Worm (Caenorhabditis elegans) whole organism, L2 larva: ENCODE data around the gene F19B10.3.

Experiments used
- C34F6.9 ChIP-seq: fragments of 150-350 bp; optimal IDR thresholded peaks from 2 replicates; lab custom pipeline; 2014; ENCODE audit warnings: missing biosample characterization, missing genetic modification characterization
- F13H6.1 ChIP-seq: sonication (generic microtip); optimal IDR thresholded peaks from 2 replicates; lab custom pipeline; 2016; ENCODE audit warnings: missing genetic modification characterization, missing compliant biosample characterization
- R02D3.7 ChIP-seq: fragments of 150-350 bp; optimal IDR thresholded peaks from 2 replicates; lab custom pipeline; 2014; ENCODE audit warnings: missing biosample characterization, missing genetic modification characterization
- Y55F3AM.14 ChIP-seq: fragments of 200-800 bp; sonication (Bioruptor generic); optimal IDR thresholded peaks from 2 replicates; lab custom pipeline; 2018; ENCODE audit warnings: mild to moderate bottlenecking, missing genetic modification characterization, missing compliant biosample characterization
- ZK546.5 ChIP-seq: sonication (generic microtip); optimal IDR thresholded peaks from 2 replicates; lab custom pipeline; 2017; ENCODE audit warnings: missing biosample characterization, missing genetic modification characterization
- alr-1 ChIP-seq: fragments of 150-350 bp; optimal IDR thresholded peaks from 2 replicates; lab custom pipeline; 2014; ENCODE audit warnings: missing biosample characterization, missing genetic modification characterization
- aly-2 ChIP-seq: fragments of 150-350 bp; optimal IDR thresholded peaks from 2 replicates; lab custom pipeline; 2014; ENCODE audit warnings: missing biosample characterization, missing genetic modification characterization
- blmp-1 ChIP-seq: sonication (generic microtip); optimal IDR thresholded peaks from 2 replicates; lab custom pipeline; 2017; ENCODE audit warnings: missing genetic modification characterization, mild to moderate bottlenecking, missing compliant biosample characterization, antibody characterized with exemption, moderate library complexity; ENCODE audit not compliant: insufficient read depth
- egl-27 ChIP-seq: sonication (generic microtip); optimal IDR thresholded peaks from 3 replicates; lab custom pipeline; 2017; ENCODE audit warnings: missing biosample characterization, missing genetic modification reagents, missing genetic modification characterization
- elt-3 ChIP-seq: sonication (generic microtip); optimal IDR thresholded peaks from 2 replicates; lab custom pipeline; 2017; ENCODE audit warnings: missing biosample characterization, missing genetic modification characterization
- lin-11 ChIP-seq: fragments of 150-350 bp; sonication (generic microtip); optimal IDR thresholded peaks from 2 replicates; lab custom pipeline; 2014; ENCODE audit warnings: missing biosample characterization, missing genetic modification characterization, inconsistent platforms, mixed read lengths
- lin-13 ChIP-seq: fragments of 150-350 bp; optimal IDR thresholded peaks from 2 replicates; lab custom pipeline; 2014; ENCODE audit warnings: missing biosample characterization, missing genetic modification reagents, missing genetic modification characterization
- lsy-2 ChIP-seq, 2 experiments: fragments of 150-350 bp in 1 of 2; sonication (generic microtip) in 1 of 2; optimal IDR thresholded peaks; 2 replicates each; lab custom pipeline; 2014 to 2017; ENCODE audit warnings: missing biosample characterization in 2 of 2, missing genetic modification characterization in 2 of 2
- mab-5 ChIP-seq: fragments of 150-350 bp; optimal IDR thresholded peaks from 2 replicates; lab custom pipeline; 2014; ENCODE audit warnings: missing biosample characterization, missing genetic modification characterization
- mbf-1 ChIP-seq: sonication (generic microtip); optimal IDR thresholded peaks from 2 replicates; lab custom pipeline; 2017; ENCODE audit warnings: missing biosample characterization, missing genetic modification characterization
- nhr-10 ChIP-seq: sonication (generic microtip); optimal IDR thresholded peaks from 2 replicates; lab custom pipeline; 2017; ENCODE audit warnings: missing biosample characterization, missing genetic modification characterization
- nhr-11 ChIP-seq: fragments of 150-350 bp; optimal IDR thresholded peaks from 2 replicates; lab custom pipeline; 2014; ENCODE audit warnings: missing biosample characterization, missing genetic modification characterization
- nhr-12 ChIP-seq: fragments of 150-350 bp; optimal IDR thresholded peaks from 2 replicates; lab custom pipeline; 2014; ENCODE audit warnings: missing biosample characterization, missing genetic modification characterization
- nhr-129 ChIP-seq: fragments of 150-350 bp; optimal IDR thresholded peaks from 2 replicates; lab custom pipeline; 2014; ENCODE audit warnings: missing biosample characterization, missing genetic modification characterization
- nhr-23 ChIP-seq: fragments of 150-350 bp; optimal IDR thresholded peaks from 2 replicates; lab custom pipeline; 2014; ENCODE audit warnings: missing biosample characterization, missing genetic modification reagents, missing genetic modification characterization
- nhr-237 ChIP-seq: fragments of 150-350 bp; optimal IDR thresholded peaks from 2 replicates; lab custom pipeline; 2014; ENCODE audit warnings: missing biosample characterization, missing genetic modification characterization
- nhr-25 ChIP-seq: fragments of 150-350 bp; sonication (generic microtip); optimal IDR thresholded peaks from 3 replicates; lab custom pipeline; 2014; ENCODE audit warnings: missing biosample characterization, missing genetic modification characterization
- nhr-6 ChIP-seq: fragments of 150-350 bp; optimal IDR thresholded peaks from 2 replicates; lab custom pipeline; 2014; ENCODE audit warnings: missing biosample characterization, missing genetic modification characterization
- skn-1 ChIP-seq: sonication (generic microtip); optimal IDR thresholded peaks from 2 replicates; lab custom pipeline; 2017; ENCODE audit warnings: missing biosample characterization, missing genetic modification characterization
- sma-3 ChIP-seq: sonication (generic microtip); optimal IDR thresholded peaks from 2 replicates; lab custom pipeline; 2016; ENCODE audit warnings: missing genetic modification reagents, missing genetic modification characterization, missing compliant biosample characterization
- sma-9 ChIP-seq, 2 experiments: fragments of 150-350 bp in 1 of 2; sonication (generic microtip) in 1 of 2; optimal IDR thresholded peaks; 2 replicates each; lab custom pipeline; 2014 to 2016; ENCODE audit warnings: missing genetic modification characterization in 2 of 2, mild to moderate bottlenecking in 1 of 2, missing biosample characterization in 1 of 2, missing compliant biosample characterization in 1 of 2, missing genetic modification reagents in 1 of 2, moderate library complexity in 1 of 2
- snpc-4 ChIP-seq: fragments of 150-350 bp; optimal IDR thresholded peaks from 2 replicates; lab custom pipeline; 2014; ENCODE audit warnings: missing biosample characterization, missing genetic modification characterization
- unc-39 ChIP-seq: fragments of 150-350 bp; optimal IDR thresholded peaks from 2 replicates; lab custom pipeline; 2014; ENCODE audit warnings: missing biosample characterization, missing genetic modification characterization
- unc-55 ChIP-seq: fragments of 150-350 bp; sonication (generic microtip); optimal IDR thresholded peaks from 3 replicates; lab custom pipeline; 2014; ENCODE audit warnings: missing biosample characterization, missing genetic modification reagents, missing genetic modification characterization
- unc-62 ChIP-seq: fragments of 150-350 bp; optimal IDR thresholded peaks from 2 replicates; lab custom pipeline; 2014; ENCODE audit warnings: missing biosample characterization, missing genetic modification reagents, missing genetic modification characterization
- zag-1 ChIP-seq: fragments of 150-350 bp; optimal IDR thresholded peaks from 2 replicates; lab custom pipeline; 2014; ENCODE audit warnings: missing biosample characterization, missing genetic modification characterization
- ztf-1 ChIP-seq: fragments of 200-800 bp; sonication (Bioruptor generic); conservative IDR thresholded peaks from 2 replicates; pipeline ENCODE4 v1.3.6; 2022; ENCODE audit warnings: missing genetic modification characterization, missing compliant biosample characterization
- ztf-11 ChIP-seq: sonication (generic microtip); optimal IDR thresholded peaks from 2 replicates; lab custom pipeline; 2017; ENCODE audit warnings: missing biosample characterization, missing genetic modification characterization

Gene F19B10.3

DNA sequence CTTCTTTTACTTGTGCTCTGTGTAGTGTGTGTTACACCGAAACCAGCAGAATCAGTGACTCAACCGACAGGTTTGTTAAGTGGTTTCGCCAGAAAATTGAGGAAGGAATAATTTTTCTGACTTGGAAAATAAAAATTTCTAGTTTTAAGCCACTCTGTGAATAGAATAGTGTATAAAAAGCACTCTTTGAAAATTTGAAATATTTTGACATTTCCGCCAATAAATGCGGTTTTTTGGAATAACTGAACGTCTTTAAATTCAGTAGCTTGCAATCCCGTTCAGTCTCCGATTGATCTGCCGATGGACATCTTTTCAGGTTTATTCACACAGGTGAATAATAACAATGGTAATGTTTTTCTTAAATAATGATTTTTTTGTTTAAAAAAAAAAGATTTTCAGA lies at the start of gene F19B10.3:
F19B10.3 (plus strand) TSS at position 301 of the 400 bp plus-strand sequence.
- TF ChIP-seq nhr-6 (tag; lab: Kevin White, UChicago) (no peak), alr-1 (tag; lab: Kevin White, UChicago) (no peak), nhr-11 (no peak), nhr-129 (tag; lab: Kevin White, UChicago) (no peak), sma-3 (no peak), C34F6.9 (no peak), mbf-1 (tag; lab: Kevin White, UChicago) (no peak), egl-27 (tag; lab: Kevin White, UChicago) (no peak), mab-5 (tag; lab: Kevin White, UChicago) (no peak), elt-3 (no peak), F13H6.1 (tag; lab: Kevin White, UChicago) (no peak), ZK546.5 (tag; lab: Kevin White, UChicago) (no peak), nhr-237 (tag; lab: Kevin White, UChicago) (no peak), nhr-10 (tag; lab: Kevin White, UChicago) (no peak), unc-62 (GFP tag; lab: Kevin White, UChicago) (no peak), skn-1 (tag; lab: Kevin White, UChicago) (no peak), sma-9 (GFP tag; optimal IDR thresholded peaks at IDR 0.05; lab: Kevin White, UChicago) (no peak), sma-9 (tag; optimal IDR thresholded peaks at IDR 0.05; lab: Kevin White, UChicago) (no peak)

DNA sequence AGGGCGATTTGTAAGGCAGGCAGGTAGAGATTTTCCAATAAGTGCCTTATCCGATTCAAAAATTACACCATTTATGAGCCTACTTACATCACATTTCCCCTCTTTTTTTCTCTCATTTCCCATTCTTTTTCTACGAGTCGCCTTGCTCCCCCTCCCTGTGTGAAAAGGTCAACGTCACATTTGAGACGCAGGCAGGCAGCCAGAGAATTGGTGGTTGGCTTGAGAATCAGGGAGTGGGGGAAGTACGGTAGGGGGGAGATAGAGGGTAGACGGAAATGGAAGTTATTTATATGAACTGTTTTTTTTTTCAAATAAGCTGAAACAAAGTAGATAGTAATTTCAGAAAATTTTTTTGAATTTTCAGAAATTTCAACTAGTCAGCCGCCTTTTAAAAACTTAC lies 48.0 kb upstream of the F19B10.3 start:
- no peak for TF ChIP-seq elt-3
- no peak for TF ChIP-seq Y55F3AM.14 (GFP tag; lab: Kevin White, UChicago)
- no peak for TF ChIP-seq ztf-11 (tag; lab: Kevin White, UChicago)
- TF ChIP-seq, all 48 proteins: peak for 0

- no peak for TF ChIP-seq sma-9 (GFP tag; optimal IDR thresholded peaks at IDR 0.05; lab: Kevin White, UChicago)
- no peak for TF ChIP-seq sma-9 (tag; optimal IDR thresholded peaks at IDR 0.05; lab: Kevin White, UChicago)
- TF ChIP-seq lsy-2 (tag; optimal IDR thresholded peaks at IDR 0.05; lab: Kevin White, UChicago) = no peak
- TF ChIP-seq snpc-4 (tag; lab: Kevin White, UChicago) = no peak
- no peak for TF ChIP-seq nhr-25
- no peak for TF ChIP-seq blmp-1
- TF ChIP-seq nhr-10 (tag; lab: Kevin White, UChicago) = no peak
Measured at ce11 chrII:3617512-3617911, 47.1 kb upstream of the F19B10.3 start, which contains the start of gene F40E12.1. TSS of gene F40E12.1 (plus strand) at chrII:3617812.

DNA sequence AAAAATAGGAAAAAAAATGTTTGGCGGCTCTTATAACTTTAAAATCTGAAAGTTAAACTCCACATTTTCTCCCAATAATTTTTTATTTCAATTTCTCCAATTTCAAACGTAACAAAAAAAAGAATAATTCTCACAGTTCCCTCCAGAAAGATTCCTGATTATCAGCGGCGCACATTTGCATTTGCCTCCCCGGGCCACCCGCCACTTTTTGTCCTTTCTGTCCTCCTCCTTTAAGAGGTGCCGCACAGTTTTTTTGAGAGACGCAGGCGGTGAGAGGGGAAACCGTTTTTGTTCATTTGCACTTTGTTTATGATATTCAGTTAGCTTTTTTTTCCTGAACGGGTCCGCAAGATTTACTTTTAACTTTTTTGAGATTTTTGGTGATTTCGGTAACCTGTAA lies 43.7 kb upstream of the F19B10.3 start:
- no peak for TF ChIP-seq lin-13
- TF ChIP-seq ztf-11 (tag; lab: Kevin White, UChicago) = no peak
- TF ChIP-seq aly-2 (tag; lab: Kevin White, UChicago) = no peak
- TF ChIP-seq nhr-25 = no peak
- TF ChIP-seq C34F6.9 = no peak
- no peak for TF ChIP-seq lin-11 (tag; lab: Kevin White, UChicago)
- no peak for TF ChIP-seq R02D3.7
- TF ChIP-seq Y55F3AM.14 (GFP tag; lab: Kevin White, UChicago) = no peak
- TF ChIP-seq unc-55 (GFP tag; lab: Kevin White, UChicago) = no peak
- no peak for TF ChIP-seq ztf-1 (GFP tag; lab: Robert Waterston, UW)
- no peak for TF ChIP-seq skn-1 (tag; lab: Kevin White, UChicago)
- no peak for TF ChIP-seq lsy-2 (tag; optimal IDR thresholded peaks at IDR 0.05; lab: Kevin White, UChicago)
- TF ChIP-seq unc-62 (GFP tag; lab: Kevin White, UChicago) = no peak
- TF ChIP-seq mab-5 (tag; lab: Kevin White, UChicago) = no peak
- TF ChIP-seq zag-1 = no peak
- TF ChIP-seq unc-39 = no peak
- TF ChIP-seq nhr-12 (tag; lab: Kevin White, UChicago) = no peak
- TF ChIP-seq nhr-23 (tag; lab: Kevin White, UChicago) = no peak
- no peak for TF ChIP-seq nhr-6 (tag; lab: Kevin White, UChicago)
- no peak for TF ChIP-seq egl-27 (tag; lab: Kevin White, UChicago)

DNA sequence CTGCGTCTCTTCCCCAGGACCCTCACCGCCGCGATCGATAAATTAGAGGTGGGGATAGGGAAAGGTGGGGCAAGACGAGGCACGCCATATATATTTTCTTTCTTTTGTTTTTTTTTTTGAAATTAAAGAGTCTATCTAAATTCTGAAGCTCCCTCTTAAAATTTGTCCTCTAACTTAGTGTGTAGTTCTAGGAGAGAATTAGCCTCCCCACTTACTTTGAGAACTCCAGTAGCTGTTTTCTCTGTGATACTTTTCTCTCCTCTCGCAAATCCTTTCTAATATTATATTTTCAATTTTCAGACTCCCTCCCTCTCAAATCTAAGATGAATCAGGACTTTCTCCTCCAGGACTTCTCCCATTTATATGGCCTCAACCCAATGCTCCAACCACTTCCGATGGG lies 42.6 kb upstream of the F19B10.3 start, which contains the start of gene M151.7:
M151.7 (plus strand) TSS at position 301 of the 400 bp plus-strand sequence.
- TF ChIP-seq skn-1 (tag; lab: Kevin White, UChicago) = no peak
- no peak for TF ChIP-seq snpc-4 (tag; lab: Kevin White, UChicago)
- TF ChIP-seq mab-5 (tag; lab: Kevin White, UChicago) = no peak
- no peak for TF ChIP-seq nhr-10 (tag; lab: Kevin White, UChicago)
